Worm (Caenorhabditis elegans) whole organism, L4 larva: Measurements from ENCODE around the gene C25A11.2.

Source experiments
- F37D6.2 ChIP-seq: sonication (generic microtip); optimal IDR thresholded peaks from 2 replicates; lab custom pipeline; 2016; ENCODE audit warnings: mild to moderate bottlenecking, missing genetic modification characterization, missing compliant biosample characterization
- F49E8.2 ChIP-seq: sonication (generic microtip); optimal IDR thresholded peaks from 2 replicates; lab custom pipeline; 2016; ENCODE audit warnings: missing compliant biosample characterization, mild to moderate bottlenecking, missing genetic modification characterization, borderline replicate concordance
- Y5F2A.4 ChIP-seq: fragments of 200-800 bp; sonication (Bioruptor generic); optimal IDR thresholded peaks from 2 replicates; lab custom pipeline; 2018; ENCODE audit warnings: mild to moderate bottlenecking, missing genetic modification characterization, missing compliant biosample characterization
- ZK546.5 ChIP-seq, 2 experiments: sonication (generic microtip); optimal IDR thresholded peaks; 2 replicates each; lab custom pipeline; 2017; ENCODE audit warnings: missing biosample characterization in 2 of 2, missing genetic modification characterization in 2 of 2
- aha-1 ChIP-seq: fragments of 150-350 bp; peaks from one replicate; lab custom pipeline; 2014; ENCODE audit warnings: missing biosample characterization, missing genetic modification characterization
- arid-1 ChIP-seq: fragments of 200-800 bp; sonication (Bioruptor generic); conservative IDR thresholded peaks from 2 replicates; pipeline ENCODE4 v1.3.6; 2022; ENCODE audit warnings: missing genetic modification reagents, missing genetic modification characterization, missing compliant biosample characterization
- ceh-20 ChIP-seq: fragments of 200-800 bp; sonication (Bioruptor generic); IDR thresholded peaks from 2 replicates; pipeline ENCODE4 v1.3.6; 2022; ENCODE audit warnings: missing genetic modification reagents, missing genetic modification characterization, missing compliant biosample characterization
- ces-1 ChIP-seq: fragments of 150-350 bp; sonication (generic microtip); optimal IDR thresholded peaks from 4 replicates; lab custom pipeline; 2014; ENCODE audit warnings: missing biosample characterization, missing genetic modification reagents, missing genetic modification characterization
- daf-16 ChIP-seq, 3 experiments: sonication (generic microtip); optimal IDR thresholded peaks; 2 replicates each; lab custom pipeline; 2016 to 2017; ENCODE audit warnings: missing genetic modification characterization in 3 of 3, missing genetic modification reagents in 3 of 3, mild to moderate bottlenecking in 2 of 3, missing compliant biosample characterization in 2 of 3, missing biosample characterization in 1 of 3, moderate library complexity in 1 of 3
- daf-8 ChIP-seq: fragments of 200-800 bp; sonication (Bioruptor generic); IDR thresholded peaks from 2 replicates; pipeline ENCODE4 v1.3.6; 2022; ENCODE audit warnings: missing genetic modification characterization, missing compliant biosample characterization
- dmd-6 ChIP-seq: fragments of 200-800 bp; sonication (Bioruptor generic); IDR thresholded peaks from 2 replicates; pipeline ENCODE4 v1.3.6; 2022; ENCODE audit warnings: missing genetic modification reagents, missing genetic modification characterization, missing compliant biosample characterization
- dmd-8 ChIP-seq: fragments of 200-800 bp; sonication (Bioruptor generic); IDR thresholded peaks from 2 replicates; pipeline ENCODE4 v1.3.6; 2022; ENCODE audit warnings: missing genetic modification characterization, missing compliant biosample characterization
- dmd-9 ChIP-seq: fragments of 200-800 bp; sonication (Bioruptor generic); IDR thresholded peaks from 2 replicates; pipeline ENCODE4 v1.3.6; 2022; ENCODE audit warnings: missing genetic modification reagents, missing genetic modification characterization, missing compliant biosample characterization
- dpl-1 ChIP-seq: fragments of 150-350 bp; optimal IDR thresholded peaks from 2 replicates; lab custom pipeline; 2014; ENCODE audit warnings: missing biosample characterization, missing genetic modification reagents, missing genetic modification characterization
- duxl-1 ChIP-seq: sonication (generic microtip); optimal IDR thresholded peaks from 2 replicates; lab custom pipeline; 2016; ENCODE audit warnings: mild to moderate bottlenecking, missing genetic modification characterization, moderate library complexity, missing compliant biosample characterization; ENCODE audit not compliant: poor library complexity
- dve-1 ChIP-seq: sonication (generic microtip); optimal IDR thresholded peaks from 2 replicates; lab custom pipeline; 2017; ENCODE audit warnings: antibody characterized with exemption, mild to moderate bottlenecking, missing genetic modification characterization, missing compliant biosample characterization; ENCODE audit not compliant: insufficient read depth
- egl-27 ChIP-seq: sonication (generic microtip); optimal IDR thresholded peaks from 3 replicates; lab custom pipeline; 2017; ENCODE audit warnings: missing biosample characterization, missing genetic modification reagents, missing genetic modification characterization
- fkh-10 ChIP-seq: fragments of 150-350 bp; optimal IDR thresholded peaks from 2 replicates; lab custom pipeline; 2014; ENCODE audit warnings: missing biosample characterization, missing genetic modification reagents, missing genetic modification characterization
- hif-1 ChIP-seq, 2 experiments: sonication (generic microtip); optimal IDR thresholded peaks; 2 replicates each; lab custom pipeline; 2016 to 2017; ENCODE audit warnings: missing compliant biosample characterization in 2 of 2, missing genetic modification characterization in 2 of 2, missing genetic modification reagents in 2 of 2, missing genotype in 2 of 2, mild to moderate bottlenecking in 1 of 2
- hlh-11 ChIP-seq: fragments of 200-800 bp; sonication (Bioruptor generic); optimal IDR thresholded peaks from 2 replicates; lab custom pipeline; 2018; ENCODE audit warnings: mild to moderate bottlenecking, missing genetic modification characterization, missing compliant biosample characterization
- hlh-30 ChIP-seq: sonication (generic microtip); optimal IDR thresholded peaks from 2 replicates; lab custom pipeline; 2017; ENCODE audit warnings: antibody characterized with exemption, mild to moderate bottlenecking, missing genetic modification characterization, missing compliant biosample characterization; ENCODE audit not compliant: insufficient read depth
- hmg-1.1 ChIP-seq: fragments of 200-800 bp; sonication (Bioruptor generic); IDR thresholded peaks from 2 replicates; pipeline ENCODE4 v1.3.6; 2022; ENCODE audit warnings: missing genetic modification reagents, missing genetic modification characterization, missing compliant biosample characterization
- lim-7 ChIP-seq: fragments of 200-800 bp; sonication (Bioruptor generic); IDR thresholded peaks from 2 replicates; pipeline ENCODE4 v1.3.6; 2022; ENCODE audit warnings: missing genetic modification characterization, missing compliant biosample characterization
- lin-38 ChIP-seq: fragments of 200-800 bp; sonication (Bioruptor generic); IDR thresholded peaks from 2 replicates; pipeline ENCODE4 v1.3.6; 2022; ENCODE audit warnings: missing genetic modification reagents, missing genetic modification characterization, missing compliant biosample characterization
- lsy-2 ChIP-seq, 2 experiments: fragments of 150-350 bp in 1 of 2; sonication (generic microtip) in 1 of 2; optimal IDR thresholded peaks; 2 replicates each; lab custom pipeline; 2014 to 2017; ENCODE audit warnings: missing biosample characterization in 2 of 2, missing genetic modification characterization in 2 of 2
- mdl-1 ChIP-seq, 2 experiments: fragments of 150-350 bp in 1 of 2; sonication (generic microtip) in 1 of 2; optimal IDR thresholded peaks; 2 replicates each; lab custom pipeline; 2014 to 2017; ENCODE audit warnings: missing biosample characterization in 2 of 2, missing genetic modification characterization in 2 of 2
- mdt-29 ChIP-seq: fragments of 200-800 bp; sonication (Bioruptor generic); IDR thresholded peaks from 2 replicates; pipeline ENCODE4 v1.3.6; 2022; ENCODE audit warnings: missing genetic modification reagents, missing genetic modification characterization, missing compliant biosample characterization
- mep-1 ChIP-seq: fragments of 150-350 bp; sonication (generic microtip); optimal IDR thresholded peaks from 3 replicates; lab custom pipeline; 2014; ENCODE audit warnings: missing biosample characterization, missing genetic modification characterization
- mes-2 ChIP-seq: sonication (generic microtip); optimal IDR thresholded peaks from 2 replicates; lab custom pipeline; 2016; ENCODE audit warnings: missing genotype, mild to moderate bottlenecking, missing genetic modification characterization, missing compliant biosample characterization; ENCODE audit not compliant: poor library complexity, severe bottlenecking
- mxl-3 ChIP-seq: fragments of 200-800 bp; sonication (Bioruptor generic); optimal IDR thresholded peaks from 2 replicates; lab custom pipeline; 2018; ENCODE audit warnings: mild to moderate bottlenecking, missing genetic modification characterization, missing compliant biosample characterization
- nhr-10 ChIP-seq: fragments of 150-350 bp; optimal IDR thresholded peaks from 2 replicates; lab custom pipeline; 2014; ENCODE audit warnings: missing biosample characterization, missing genetic modification characterization
- nhr-11 ChIP-seq: fragments of 150-350 bp; optimal IDR thresholded peaks from 2 replicates; lab custom pipeline; 2014; ENCODE audit warnings: missing biosample characterization, missing genetic modification characterization
- nhr-111 ChIP-seq: fragments of 200-800 bp; sonication (Bioruptor generic); optimal IDR thresholded peaks from 2 replicates; lab custom pipeline; 2018; ENCODE audit warnings: mild to moderate bottlenecking, missing genetic modification characterization, missing compliant biosample characterization
- nhr-237 ChIP-seq: sonication (generic microtip); optimal IDR thresholded peaks from 2 replicates; lab custom pipeline; 2017; ENCODE audit warnings: missing biosample characterization, missing genetic modification characterization
- nhr-25 ChIP-seq: sonication (generic microtip); optimal IDR thresholded peaks from 2 replicates; lab custom pipeline; 2017; ENCODE audit warnings: missing genetic modification characterization, mild to moderate bottlenecking, missing compliant biosample characterization, antibody characterized with exemption, moderate library complexity, borderline replicate concordance; ENCODE audit not compliant: insufficient read depth
- nhr-28 ChIP-seq: fragments of 150-350 bp; optimal IDR thresholded peaks from 2 replicates; lab custom pipeline; 2014; ENCODE audit warnings: missing biosample characterization, missing genetic modification characterization
- nhr-41 ChIP-seq: fragments of 200-800 bp; sonication (Bioruptor generic); IDR thresholded peaks from 2 replicates; pipeline ENCODE4 v1.3.6; 2022; ENCODE audit warnings: missing genetic modification reagents, missing genetic modification characterization, missing compliant biosample characterization
- nhr-6 ChIP-seq: fragments of 150-350 bp; optimal IDR thresholded peaks from 2 replicates; lab custom pipeline; 2014; ENCODE audit warnings: missing biosample characterization, missing genetic modification characterization
- nhr-77 ChIP-seq: fragments of 150-350 bp; optimal IDR thresholded peaks from 2 replicates; lab custom pipeline; 2014; ENCODE audit warnings: missing biosample characterization, missing genetic modification characterization
- pha-4 ChIP-seq, 2 experiments: fragments of 150-350 bp in 1 of 2; fragments of 200-800 bp in 1 of 2; sonication (Bioruptor generic) in 1 of 2; IDR thresholded peaks in 1 of 2; optimal IDR thresholded peaks in 1 of 2; 2 replicates each; pipeline versions ENCODE4 v1.3.6 to Lab custom; 2014 to 2022; ENCODE audit warnings: missing genetic modification characterization in 2 of 2, missing genetic modification reagents in 2 of 2, missing biosample characterization in 1 of 2, missing compliant biosample characterization in 1 of 2
- rbr-2 ChIP-seq: sonication (generic microtip); optimal IDR thresholded peaks from 2 replicates; lab custom pipeline; 2016; ENCODE audit warnings: missing genotype, missing genetic modification characterization, missing compliant biosample characterization
- snpc-4 ChIP-seq: fragments of 150-350 bp; optimal IDR thresholded peaks from 2 replicates; lab custom pipeline; 2014; ENCODE audit warnings: missing biosample characterization, missing genetic modification characterization
- spr-1 ChIP-seq: sonication (generic microtip); optimal IDR thresholded peaks from 2 replicates; lab custom pipeline; 2016; ENCODE audit warnings: mild to moderate bottlenecking, missing genetic modification characterization, missing compliant biosample characterization
- spr-3 ChIP-seq: fragments of 200-800 bp; sonication (Bioruptor generic); optimal IDR thresholded peaks from 2 replicates; lab custom pipeline; 2018; ENCODE audit warnings: mild to moderate bottlenecking, missing genetic modification characterization, missing compliant biosample characterization
- unc-62 ChIP-seq, 3 experiments: fragments of 150-350 bp in 1 of 3; sonication (generic microtip); optimal IDR thresholded peaks in 2 of 3; peaks in 1 of 3; 1 replicate in 1 of 3; 2 replicates in 2 of 3; lab custom pipeline; 2014 to 2017; ENCODE audit warnings: missing biosample characterization in 3 of 3, missing genetic modification characterization in 3 of 3, missing genetic modification reagents in 3 of 3, missing genotype in 1 of 3
- zfp-3 ChIP-seq: fragments of 200-800 bp; sonication (Bioruptor generic); conservative IDR thresholded peaks from 2 replicates; pipeline ENCODE4 v1.3.6; 2022; ENCODE audit warnings: missing genetic modification reagents, missing genetic modification characterization, missing compliant biosample characterization
- ztf-7 ChIP-seq: fragments of 150-350 bp; optimal IDR thresholded peaks from 2 replicates; lab custom pipeline; 2014; ENCODE audit warnings: missing biosample characterization, missing genetic modification characterization

Gene C25A11.2

DNA sequence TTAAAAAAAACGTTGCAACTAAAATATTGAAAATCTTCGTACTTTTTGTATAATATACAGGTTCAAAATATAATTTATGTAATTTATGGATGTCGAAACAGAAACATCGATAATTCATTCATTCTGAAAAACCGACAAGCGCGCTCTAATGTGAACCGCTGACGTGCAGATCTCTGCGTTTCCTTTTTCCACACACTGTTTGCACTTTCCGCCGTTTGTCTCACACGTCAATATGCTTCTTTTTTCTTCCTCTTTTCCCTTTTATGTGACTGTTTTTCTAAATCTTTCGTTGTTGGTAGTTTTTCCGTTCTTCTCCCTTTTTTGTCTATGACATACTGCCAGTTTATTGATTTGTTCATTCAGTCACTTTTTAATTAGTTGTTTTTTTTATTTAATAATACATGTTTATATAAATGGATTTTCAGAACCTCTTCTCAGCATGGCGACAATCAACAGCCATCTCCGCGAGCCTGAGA lies 36.4 kb downstream of the C25A11.2 start, which contains the start of gene tmbi-4:
tmbi-4 (plus strand) TSS at position 426 of the 476 bp plus-strand sequence.
- TF ChIP-seq unc-62 (GFP tag; optimal IDR thresholded peaks at IDR 0.05 in 1 of 2; lab: Kevin White, UChicago): peak in 1 of 2 experiments; percentile 87
- TF ChIP-seq unc-62 (tag; optimal IDR thresholded peaks at IDR 0.05; lab: Kevin White, UChicago): no peak
- no peak for TF ChIP-seq ZK546.5 (tag; optimal IDR thresholded peaks at IDR 0.05; lab: Kevin White, UChicago)
- TF ChIP-seq F37D6.2 (tag; lab: Kevin White, UChicago): no peak
- TF ChIP-seq duxl-1 (tag; lab: Kevin White, UChicago): no peak
- TF ChIP-seq mdt-29 (GFP tag; lab: Robert Waterston, UW): no peak
- TF ChIP-seq hlh-30 (tag; lab: Kevin White, UChicago): peak; percentile 87
- TF ChIP-seq nhr-10 (tag; lab: Kevin White, UChicago): no peak
- TF ChIP-seq spr-3 (GFP tag; lab: Kevin White, UChicago): no peak
- peak; percentile 23 for TF ChIP-seq fkh-10 (GFP tag; lab: Kevin White, UChicago)
- no peak for TF ChIP-seq dmd-8 (GFP tag; lab: Robert Waterston, UW)
- TF ChIP-seq nhr-41 (GFP tag; lab: Robert Waterston, UW): no peak
- no peak for TF ChIP-seq dmd-9
- TF ChIP-seq spr-1 (tag; lab: Kevin White, UChicago): no peak
- TF ChIP-seq aha-1 (tag; lab: Kevin White, UChicago): peak; percentile 51
- no peak for TF ChIP-seq ces-1 (GFP tag; lab: Kevin White, UChicago)
- peak; percentile 67 for TF ChIP-seq nhr-28 (tag; lab: Kevin White, UChicago)
- TF ChIP-seq dmd-6 (GFP tag; lab: Robert Waterston, UW): peak; percentile 47
- TF ChIP-seq nhr-111: no peak
- peak in 1 of 2 experiments; percentile 50 for TF ChIP-seq hif-1 (tag; optimal IDR thresholded peaks at IDR 0.05; lab: Kevin White, UChicago)
- peak; percentile 12 for TF ChIP-seq ztf-7
- TF ChIP-seq lim-7 (GFP tag; lab: Robert Waterston, UW): no peak
- peak; percentile 44 for TF ChIP-seq hmg-1.1 (GFP tag; lab: Robert Waterston, UW)
- no peak for TF ChIP-seq daf-8 (GFP tag; lab: Robert Waterston, UW)
- peak; percentile 30 for TF ChIP-seq rbr-2 (tag; lab: Kevin White, UChicago)
- TF ChIP-seq lsy-2 (tag; optimal IDR thresholded peaks at IDR 0.05; lab: Kevin White, UChicago): peak in 1 of 2 experiments; percentile 67
- TF ChIP-seq mdl-1 (tag; optimal IDR thresholded peaks at IDR 0.05; lab: Kevin White, UChicago): peak in 1 of 2 experiments; percentile 47
- peak; percentile 76 for TF ChIP-seq mes-2 (tag; lab: Kevin White, UChicago)
- TF ChIP-seq mep-1: peak; percentile 74
- TF ChIP-seq mxl-3 (GFP tag; lab: Kevin White, UChicago): peak; percentile 33
- peak; percentile 21 for TF ChIP-seq nhr-77 (tag; lab: Kevin White, UChicago)
- TF ChIP-seq nhr-11 (tag; lab: Kevin White, UChicago): peak; percentile 51
- no peak for TF ChIP-seq snpc-4
- TF ChIP-seq hlh-11 (tag; lab: Kevin White, UChicago): peak; percentile 77
- no peak for TF ChIP-seq zfp-3 (GFP tag; lab: Robert Waterston, UW)
- peak; percentile 40 for TF ChIP-seq nhr-6
- no peak for TF ChIP-seq pha-4 (GFP tag; IDR thresholded peaks at IDR 0.05; lab: Robert Waterston, UW)
- peak; percentile 69 for TF ChIP-seq pha-4 (tag; optimal IDR thresholded peaks at IDR 0.05; lab: Kevin White, UChicago)
- no peak for TF ChIP-seq nhr-237
- TF ChIP-seq F49E8.2 (tag; lab: Kevin White, UChicago): no peak
- TF ChIP-seq lin-38 (GFP tag; lab: Robert Waterston, UW): peak; percentile 79
- no peak for TF ChIP-seq arid-1 (GFP tag; lab: Robert Waterston, UW)
- no peak for TF ChIP-seq Y5F2A.4
- peak; percentile 36; the same call in 1 of the 2 replicates for TF ChIP-seq ceh-20 (GFP tag; lab: Robert Waterston, UW)
- TF ChIP-seq dve-1 (tag; lab: Kevin White, UChicago): peak; percentile 65
- peak; percentile 24 for TF ChIP-seq dpl-1 (GFP tag; lab: Kevin White, UChicago)
- TF ChIP-seq nhr-25 (tag; lab: Kevin White, UChicago): no peak
- TF ChIP-seq daf-16 (GFP tag; optimal IDR thresholded peaks at IDR 0.05; lab: Kevin White, UChicago): no peak
- peak; percentile 90 for TF ChIP-seq daf-16 (tag; optimal IDR thresholded peaks at IDR 0.05; lab: Kevin White, UChicago)
- no peak for TF ChIP-seq egl-27 (tag; lab: Kevin White, UChicago)
- TF ChIP-seq, all 104 proteins: peak for 25
